Worm (Caenorhabditis elegans): Measurements from ENCODE around the gene pqn-2.

Gene pqn-2

DNA sequence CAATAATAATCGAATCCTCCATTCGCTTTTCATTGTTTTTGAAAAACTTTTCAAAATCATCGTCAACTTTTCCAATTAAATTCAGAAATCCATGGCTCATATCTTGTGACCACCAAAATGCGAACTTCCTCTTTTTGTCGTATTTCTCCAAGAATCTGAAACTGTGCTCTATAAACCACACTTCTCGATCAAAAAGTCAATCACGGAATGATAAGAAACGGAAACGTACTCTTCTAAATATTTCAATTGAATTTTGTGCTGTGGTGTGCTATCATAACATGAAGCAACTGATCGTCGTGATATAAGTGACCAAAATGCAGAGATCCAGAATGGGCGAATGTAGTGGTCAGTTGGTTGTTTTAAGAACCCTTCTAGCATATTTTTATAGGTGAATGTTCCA lies 22.5 kb downstream of the pqn-2 start:
- no peak for TF ChIP-seq lin-39 (tag; optimal IDR thresholded peaks at IDR 0.05)
- TF ChIP-seq mdl-1 (tag; optimal IDR thresholded peaks at IDR 0.05) = no peak
- no peak for TF ChIP-seq lin-35 (GFP tag; optimal IDR thresholded peaks at IDR 0.05)
- TF ChIP-seq nhr-237 (tag; optimal IDR thresholded peaks at IDR 0.05) = no peak
- TF ChIP-seq C04F5.9 (tag; optimal IDR thresholded peaks at IDR 0.05) = no peak
- TF ChIP-seq alr-1 (tag; optimal IDR thresholded peaks at IDR 0.05; ENCODE audit: borderline replicate concordance) = no peak
- TF ChIP-seq snu-23 (GFP tag; optimal IDR thresholded peaks at IDR 0.05) = no peak
- no peak for TF ChIP-seq grh-1 (GFP tag; IDR thresholded peaks at IDR 0.05)
- TF ChIP-seq nhr-19 (GFP tag; conservative IDR thresholded peaks at IDR 0.05) = no peak
- no peak for TF ChIP-seq F16B12.6 (tag; optimal IDR thresholded peaks at IDR 0.05)

DNA sequence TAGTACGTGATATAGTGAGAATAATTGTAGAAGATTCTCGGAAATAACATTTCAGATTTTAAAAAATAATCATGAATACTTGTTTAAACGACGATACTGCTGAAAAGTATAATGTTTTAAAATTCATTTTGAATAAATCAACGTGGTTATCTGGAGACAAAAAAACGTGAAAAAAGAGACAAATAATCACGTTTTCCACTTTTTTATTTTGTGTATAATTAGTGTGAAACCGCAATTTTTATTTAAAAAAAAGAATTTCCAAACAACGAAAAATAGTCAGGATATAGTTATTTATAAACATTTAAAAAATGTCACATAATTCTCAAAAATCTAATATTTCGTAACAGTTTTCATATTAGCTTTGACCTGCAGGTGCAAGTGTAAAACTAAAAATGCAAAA lies 24.1 kb downstream of the pqn-2 start, which contains the start of gene F15H10.7:
Gene F15H10.7 (minus strand): TSS at position 101 of the 400 bp plus-strand sequence.
- no peak for TF ChIP-seq dsc-1 (tag; optimal IDR thresholded peaks at IDR 0.05)
- no peak for TF ChIP-seq zag-1 (tag; optimal IDR thresholded peaks at IDR 0.05)
- TF ChIP-seq unc-30 (tag; optimal IDR thresholded peaks at IDR 0.05) = no peak
- TF ChIP-seq pag-3 (tag; optimal IDR thresholded peaks at IDR 0.05; ENCODE audit: borderline replicate concordance, insufficient read depth) = no peak
- no peak for TF ChIP-seq lsy-2 (tag; optimal IDR thresholded peaks at IDR 0.05)
- no peak for TF ChIP-seq nhr-19 (GFP tag; conservative IDR thresholded peaks at IDR 0.05)
- no peak for TF ChIP-seq mep-1 (tag; optimal IDR thresholded peaks at IDR 0.05)
- no peak for TF ChIP-seq ets-5 (GFP tag; IDR thresholded peaks at IDR 0.05)
- TF ChIP-seq C16A3.4 (tag; optimal IDR thresholded peaks at IDR 0.05) = no peak
- TF ChIP-seq snpc-4 (tag; optimal IDR thresholded peaks at IDR 0.05) = no peak
- TF ChIP-seq hlh-17 (GFP tag; optimal IDR thresholded peaks at IDR 0.05; ENCODE audit: borderline replicate concordance) = no peak
- TF ChIP-seq mef-2 (tag; optimal IDR thresholded peaks at IDR 0.05) = no peak
- no peak for TF ChIP-seq zip-4 (GFP tag; optimal IDR thresholded peaks at IDR 0.05)
- TF ChIP-seq efl-3 (GFP tag; optimal IDR thresholded peaks at IDR 0.05) = no peak

DNA sequence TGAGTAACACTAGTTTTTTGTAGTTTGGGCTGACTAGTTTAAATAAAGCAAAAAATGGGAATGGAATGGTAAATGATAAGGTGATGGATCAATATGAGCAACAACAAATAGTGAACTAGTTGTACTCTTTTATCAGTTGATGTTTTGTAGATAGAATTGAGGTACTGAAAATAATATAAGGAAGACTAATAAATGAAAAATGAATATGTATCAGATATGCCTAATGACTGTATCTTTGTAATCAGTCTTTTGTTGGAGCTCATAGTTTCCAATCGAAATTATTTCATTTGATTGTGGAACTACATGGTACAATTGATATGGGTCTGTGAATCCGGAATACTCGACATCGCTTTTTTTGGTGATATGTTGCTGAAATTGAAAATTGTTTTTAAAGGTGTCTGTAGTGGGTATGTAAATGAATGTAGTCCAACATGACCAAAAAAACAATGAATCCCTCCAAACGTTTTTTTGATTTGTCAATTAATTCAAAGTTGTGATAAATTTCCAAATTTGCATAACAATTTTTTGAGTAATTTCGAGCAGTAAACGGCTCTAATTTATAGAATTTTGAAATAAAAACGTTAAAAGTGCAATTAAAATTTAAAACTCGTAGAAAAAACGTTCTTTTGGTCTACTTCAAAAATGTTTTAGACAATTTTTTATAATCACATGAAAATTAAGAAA lies 27.9 kb downstream of the pqn-2 start, which contains the start of gene F15H10.12:
Gene F15H10.12 (minus strand): TSS at position 51 of the 684 bp plus-strand sequence.
- no peak for TF ChIP-seq fkh-4 (tag; optimal IDR thresholded peaks at IDR 0.05; ENCODE audit: borderline replicate concordance)
- TF ChIP-seq mab-9 (GFP tag; IDR thresholded peaks at IDR 0.05) = no peak
- TF ChIP-seq nhr-20 (tag; optimal IDR thresholded peaks at IDR 0.05) = no peak
- TF ChIP-seq grh-1 (GFP tag; IDR thresholded peaks at IDR 0.05) = no peak
- no peak for TF ChIP-seq sox-4 (tag; optimal IDR thresholded peaks at IDR 0.05)
- TF ChIP-seq mep-1 (tag; optimal IDR thresholded peaks at IDR 0.05) = no peak
- TF ChIP-seq tbx-2 (tag; optimal IDR thresholded peaks at IDR 0.05) = no peak
- no peak for TF ChIP-seq dpl-1 (GFP tag; optimal IDR thresholded peaks at IDR 0.05)
- TF ChIP-seq ces-1 (GFP tag; optimal IDR thresholded peaks at IDR 0.05) = no peak
- no peak for TF ChIP-seq nhr-71 (tag; optimal IDR thresholded peaks at IDR 0.05)

DNA sequence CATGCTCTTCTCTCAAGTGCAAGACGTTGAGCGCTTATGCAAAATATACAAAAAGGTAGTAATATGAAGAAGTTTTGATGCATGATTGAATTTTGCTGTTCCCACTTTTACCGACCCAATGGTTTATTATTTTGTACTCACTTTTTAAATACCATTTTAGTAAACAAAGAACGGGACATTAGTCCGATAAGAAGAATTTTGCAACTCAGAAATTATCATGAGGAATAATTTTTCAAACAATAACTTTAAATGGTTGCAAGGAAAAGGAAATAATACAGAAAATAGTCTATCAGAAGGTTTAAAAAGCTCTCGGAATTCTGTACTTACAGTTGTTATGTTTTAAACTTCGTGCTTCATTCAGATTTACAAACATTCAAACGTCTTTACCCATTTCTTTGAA lies 32.4 kb downstream of the pqn-2 start, which contains the start of gene F15H10.9:
Gene F15H10.9 (minus strand): TSS at position 101 of the 400 bp plus-strand sequence.
- TF ChIP-seq sox-4 (tag; optimal IDR thresholded peaks at IDR 0.05) (no peak), lin-13 (GFP tag; optimal IDR thresholded peaks at IDR 0.05) (no peak), ztf-11 (tag; optimal IDR thresholded peaks at IDR 0.05) (no peak)

DNA sequence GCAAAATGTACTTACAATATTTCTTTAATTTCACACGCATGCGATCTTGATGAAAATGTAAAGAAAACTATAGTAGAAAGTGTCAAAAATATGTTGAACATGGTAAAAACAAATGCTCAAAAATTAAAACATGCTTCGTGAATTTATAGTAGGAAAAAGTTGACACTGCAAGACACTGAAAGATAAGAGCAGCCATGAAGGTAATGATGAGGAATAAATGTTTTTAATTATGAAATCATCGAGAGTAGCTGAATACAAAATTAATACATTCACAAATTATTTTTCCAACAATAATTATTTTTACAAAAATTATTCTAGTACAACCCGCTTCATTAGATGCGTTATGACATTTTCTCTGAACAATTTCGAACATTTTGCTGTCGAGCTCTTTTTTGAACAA lies 34.7 kb downstream of the pqn-2 start, which contains the start of gene F15H10.10:
Gene F15H10.10 (minus strand): TSS at position 101 of the 400 bp plus-strand sequence.
- TF ChIP-seq ztf-4 (tag; optimal IDR thresholded peaks at IDR 0.05) = no peak
- no peak for TF ChIP-seq fos-1 (tag; optimal IDR thresholded peaks at IDR 0.05)
- TF ChIP-seq egl-13 (tag; optimal IDR thresholded peaks at IDR 0.05) = no peak
- TF ChIP-seq nhr-20 (tag; optimal IDR thresholded peaks at IDR 0.05) = no peak
- TF ChIP-seq swsn-7 (tag; optimal IDR thresholded peaks at IDR 0.05) = no peak
- no peak for TF ChIP-seq pax-3 (tag; optimal IDR thresholded peaks at IDR 0.05)
- TF ChIP-seq nhr-19 (GFP tag; conservative IDR thresholded peaks at IDR 0.05) = no peak
- no peak for TF ChIP-seq nhr-71 (tag; optimal IDR thresholded peaks at IDR 0.05)
- no peak for TF ChIP-seq C16A3.4 (tag; optimal IDR thresholded peaks at IDR 0.05)
- no peak for TF ChIP-seq unc-130 (tag; optimal IDR thresholded peaks at IDR 0.05)
- no peak for TF ChIP-seq snpc-4 (tag; optimal IDR thresholded peaks at IDR 0.05)
- TF ChIP-seq nhr-237 (tag; optimal IDR thresholded peaks at IDR 0.05) = no peak
- no peak for TF ChIP-seq hpl-2 (GFP tag; optimal IDR thresholded peaks at IDR 0.05)
- TF ChIP-seq sup-37 (GFP tag; optimal IDR thresholded peaks at IDR 0.05) = no peak
- no peak for TF ChIP-seq grh-1 (GFP tag; IDR thresholded peaks at IDR 0.05)
- no peak for TF ChIP-seq ama-1 (optimal IDR thresholded peaks at IDR 0.05)
- TF ChIP-seq ets-5 (GFP tag; IDR thresholded peaks at IDR 0.05) = no peak
- no peak for TF ChIP-seq nhr-47 (tag; optimal IDR thresholded peaks at IDR 0.05)

Data from whole organism, L1 larva.